Worm (Caenorhabditis elegans) whole organism, L2 larva: ENCODE data around the gene C50H11.8.

Source experiments
- F13H6.1 ChIP-seq: sonication (generic microtip); optimal IDR thresholded peaks from 2 replicates; lab custom pipeline; 2016; ENCODE audit warnings: missing genetic modification characterization, missing compliant biosample characterization
- R02D3.7 ChIP-seq: fragments of 150-350 bp; optimal IDR thresholded peaks from 2 replicates; lab custom pipeline; 2014; ENCODE audit warnings: missing biosample characterization, missing genetic modification characterization
- Y55F3AM.14 ChIP-seq: fragments of 200-800 bp; sonication (Bioruptor generic); optimal IDR thresholded peaks from 2 replicates; lab custom pipeline; 2018; ENCODE audit warnings: mild to moderate bottlenecking, missing genetic modification characterization, missing compliant biosample characterization
- ZK546.5 ChIP-seq: sonication (generic microtip); optimal IDR thresholded peaks from 2 replicates; lab custom pipeline; 2017; ENCODE audit warnings: missing biosample characterization, missing genetic modification characterization
- aly-2 ChIP-seq: fragments of 150-350 bp; optimal IDR thresholded peaks from 2 replicates; lab custom pipeline; 2014; ENCODE audit warnings: missing biosample characterization, missing genetic modification characterization
- ama-1 ChIP-seq: fragments of 150-350 bp; optimal IDR thresholded peaks from 2 replicates; lab custom pipeline; 2018; ENCODE audit warnings: inconsistent platforms
- ceh-16 ChIP-seq: fragments of 150-350 bp; optimal IDR thresholded peaks from 2 replicates; lab custom pipeline; 2014; ENCODE audit warnings: missing biosample characterization, missing genetic modification characterization
- ceh-82 ChIP-seq: fragments of 150-350 bp; optimal IDR thresholded peaks from 2 replicates; lab custom pipeline; 2014; ENCODE audit warnings: missing biosample characterization, missing genetic modification characterization
- crh-2 ChIP-seq: sonication (generic microtip); optimal IDR thresholded peaks from 2 replicates; lab custom pipeline; 2017; ENCODE audit warnings: missing biosample characterization, missing genetic modification characterization
- egl-27 ChIP-seq: sonication (generic microtip); optimal IDR thresholded peaks from 3 replicates; lab custom pipeline; 2017; ENCODE audit warnings: missing biosample characterization, missing genetic modification reagents, missing genetic modification characterization
- elt-1 ChIP-seq: fragments of 150-350 bp; optimal IDR thresholded peaks from 2 replicates; lab custom pipeline; 2014; ENCODE audit warnings: missing biosample characterization, missing genetic modification characterization
- fos-1 ChIP-seq: fragments of 150-350 bp; optimal IDR thresholded peaks from 2 replicates; lab custom pipeline; 2014; ENCODE audit warnings: missing biosample characterization, missing genetic modification characterization
- lin-11 ChIP-seq: fragments of 150-350 bp; sonication (generic microtip); optimal IDR thresholded peaks from 2 replicates; lab custom pipeline; 2014; ENCODE audit warnings: missing biosample characterization, missing genetic modification characterization, inconsistent platforms, mixed read lengths
- lin-13 ChIP-seq: fragments of 150-350 bp; optimal IDR thresholded peaks from 2 replicates; lab custom pipeline; 2014; ENCODE audit warnings: missing biosample characterization, missing genetic modification reagents, missing genetic modification characterization
- lin-39 ChIP-seq: fragments of 150-350 bp; optimal IDR thresholded peaks from 2 replicates; lab custom pipeline; 2014; ENCODE audit warnings: missing biosample characterization, missing genetic modification reagents, missing genetic modification characterization
- lsy-2 ChIP-seq, 2 experiments: fragments of 150-350 bp in 1 of 2; sonication (generic microtip) in 1 of 2; optimal IDR thresholded peaks; 2 replicates each; lab custom pipeline; 2014 to 2017; ENCODE audit warnings: missing biosample characterization in 2 of 2, missing genetic modification characterization in 2 of 2
- mab-5 ChIP-seq: fragments of 150-350 bp; optimal IDR thresholded peaks from 2 replicates; lab custom pipeline; 2014; ENCODE audit warnings: missing biosample characterization, missing genetic modification characterization
- mbf-1 ChIP-seq: sonication (generic microtip); optimal IDR thresholded peaks from 2 replicates; lab custom pipeline; 2017; ENCODE audit warnings: missing biosample characterization, missing genetic modification characterization
- mdl-1 ChIP-seq, 2 experiments: fragments of 150-350 bp in 1 of 2; sonication (generic microtip) in 1 of 2; optimal IDR thresholded peaks; 2 replicates each; lab custom pipeline; 2017; ENCODE audit warnings: missing biosample characterization in 2 of 2, missing genetic modification characterization in 2 of 2
- nhr-10 ChIP-seq: sonication (generic microtip); optimal IDR thresholded peaks from 2 replicates; lab custom pipeline; 2017; ENCODE audit warnings: missing biosample characterization, missing genetic modification characterization
- nhr-11 ChIP-seq: fragments of 150-350 bp; optimal IDR thresholded peaks from 2 replicates; lab custom pipeline; 2014; ENCODE audit warnings: missing biosample characterization, missing genetic modification characterization
- nhr-12 ChIP-seq: fragments of 150-350 bp; optimal IDR thresholded peaks from 2 replicates; lab custom pipeline; 2014; ENCODE audit warnings: missing biosample characterization, missing genetic modification characterization
- nhr-21 ChIP-seq: fragments of 150-350 bp; optimal IDR thresholded peaks from 2 replicates; lab custom pipeline; 2014; ENCODE audit warnings: missing biosample characterization, missing genetic modification characterization
- nhr-23 ChIP-seq: fragments of 150-350 bp; optimal IDR thresholded peaks from 2 replicates; lab custom pipeline; 2014; ENCODE audit warnings: missing biosample characterization, missing genetic modification reagents, missing genetic modification characterization
- nhr-237 ChIP-seq: fragments of 150-350 bp; optimal IDR thresholded peaks from 2 replicates; lab custom pipeline; 2014; ENCODE audit warnings: missing biosample characterization, missing genetic modification characterization
- nhr-25 ChIP-seq: fragments of 150-350 bp; sonication (generic microtip); optimal IDR thresholded peaks from 3 replicates; lab custom pipeline; 2014; ENCODE audit warnings: missing biosample characterization, missing genetic modification characterization
- nhr-6 ChIP-seq: fragments of 150-350 bp; optimal IDR thresholded peaks from 2 replicates; lab custom pipeline; 2014; ENCODE audit warnings: missing biosample characterization, missing genetic modification characterization
- nhr-77 ChIP-seq: fragments of 150-350 bp; optimal IDR thresholded peaks from 2 replicates; lab custom pipeline; 2014; ENCODE audit warnings: missing biosample characterization, missing genetic modification characterization
- peb-1 ChIP-seq: fragments of 150-350 bp; optimal IDR thresholded peaks from 2 replicates; lab custom pipeline; 2014; ENCODE audit warnings: missing biosample characterization, missing genetic modification characterization
- sem-4 ChIP-seq: fragments of 150-350 bp; optimal IDR thresholded peaks from 2 replicates; lab custom pipeline; 2014; ENCODE audit warnings: missing biosample characterization, missing genetic modification reagents, missing genetic modification characterization
- skn-1 ChIP-seq: sonication (generic microtip); optimal IDR thresholded peaks from 2 replicates; lab custom pipeline; 2017; ENCODE audit warnings: missing biosample characterization, missing genetic modification characterization
- sma-3 ChIP-seq: sonication (generic microtip); optimal IDR thresholded peaks from 2 replicates; lab custom pipeline; 2016; ENCODE audit warnings: missing genetic modification reagents, missing genetic modification characterization, missing compliant biosample characterization
- sma-9 ChIP-seq, 2 experiments: fragments of 150-350 bp in 1 of 2; sonication (generic microtip) in 1 of 2; optimal IDR thresholded peaks; 2 replicates each; lab custom pipeline; 2014 to 2016; ENCODE audit warnings: missing genetic modification characterization in 2 of 2, mild to moderate bottlenecking in 1 of 2, missing biosample characterization in 1 of 2, missing compliant biosample characterization in 1 of 2, missing genetic modification reagents in 1 of 2, moderate library complexity in 1 of 2
- snpc-4 ChIP-seq: fragments of 150-350 bp; optimal IDR thresholded peaks from 2 replicates; lab custom pipeline; 2014; ENCODE audit warnings: missing biosample characterization, missing genetic modification characterization
- unc-39 ChIP-seq: fragments of 150-350 bp; optimal IDR thresholded peaks from 2 replicates; lab custom pipeline; 2014; ENCODE audit warnings: missing biosample characterization, missing genetic modification characterization
- unc-55 ChIP-seq: fragments of 150-350 bp; sonication (generic microtip); optimal IDR thresholded peaks from 3 replicates; lab custom pipeline; 2014; ENCODE audit warnings: missing biosample characterization, missing genetic modification reagents, missing genetic modification characterization
- unc-62 ChIP-seq: fragments of 150-350 bp; optimal IDR thresholded peaks from 2 replicates; lab custom pipeline; 2014; ENCODE audit warnings: missing biosample characterization, missing genetic modification reagents, missing genetic modification characterization
- zag-1 ChIP-seq: fragments of 150-350 bp; optimal IDR thresholded peaks from 2 replicates; lab custom pipeline; 2014; ENCODE audit warnings: missing biosample characterization, missing genetic modification characterization
- ztf-11 ChIP-seq: sonication (generic microtip); optimal IDR thresholded peaks from 2 replicates; lab custom pipeline; 2017; ENCODE audit warnings: missing biosample characterization, missing genetic modification characterization
- ztf-4 ChIP-seq: fragments of 150-350 bp; optimal IDR thresholded peaks from 2 replicates; lab custom pipeline; 2014; ENCODE audit warnings: missing biosample characterization, missing genetic modification characterization

Gene C50H11.8

DNA sequence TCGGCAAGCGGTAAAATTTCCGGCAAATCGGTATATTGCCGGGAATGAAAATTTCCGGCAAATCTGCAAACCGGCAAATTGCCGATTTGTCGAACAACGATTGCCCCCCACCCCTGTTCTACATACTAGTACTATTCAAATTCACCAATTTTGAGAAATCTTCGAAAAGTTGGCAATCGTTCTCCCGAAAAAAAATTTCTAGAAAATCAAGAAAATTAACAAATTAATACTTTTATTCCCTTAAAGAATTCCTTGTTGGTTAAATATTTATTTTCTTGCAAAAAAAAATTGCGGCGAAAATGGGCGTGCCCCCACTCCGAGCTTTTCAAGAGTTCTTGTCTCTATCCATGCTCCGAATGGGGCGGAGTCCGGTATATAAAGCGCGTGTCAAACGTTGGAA lies at the start of gene C50H11.8:
Gene C50H11.8 (plus strand): TSS at position 301 of the 400 bp plus-strand sequence.
- TF ChIP-seq sem-4 (tag; lab: Kevin White, UChicago) (no peak), snpc-4 (tag; lab: Kevin White, UChicago) (no peak), F13H6.1 (tag; lab: Kevin White, UChicago) (no peak), mab-5 (tag; lab: Kevin White, UChicago) (no peak), nhr-77 (tag; lab: Kevin White, UChicago) (no peak), nhr-11 (tag; lab: Kevin White, UChicago) (no peak), unc-39 (tag; lab: Kevin White, UChicago) (no peak), nhr-21 (tag; lab: Kevin White, UChicago) (no peak), skn-1 (tag; lab: Kevin White, UChicago) (no peak), elt-1 (tag; lab: Kevin White, UChicago) (no peak), fos-1 (tag; lab: Kevin White, UChicago) (no peak), lin-13 (GFP tag; lab: Kevin White, UChicago) (no peak)
- TF ChIP-seq, all 48 proteins: peak for 0

DNA sequence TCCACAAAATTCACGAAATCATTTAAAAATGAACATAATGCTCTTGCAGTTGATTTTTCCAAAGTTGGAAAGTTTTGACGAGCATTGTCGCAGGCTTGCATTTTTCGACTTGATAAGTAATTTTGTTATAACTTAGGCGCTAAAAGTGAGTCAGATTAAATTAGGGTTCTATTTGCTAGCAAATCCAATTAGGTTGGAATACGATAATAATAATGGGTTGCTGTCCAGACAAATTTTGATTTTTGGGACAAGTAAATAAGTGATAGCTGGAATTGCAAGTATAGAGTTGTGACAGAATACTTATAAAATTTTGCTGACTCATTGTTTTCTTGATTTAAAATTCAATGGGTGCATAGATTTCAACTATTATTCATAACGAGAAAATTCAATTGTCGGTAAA lies 48.4 kb upstream of the C50H11.8 start, which contains the start of gene srw-112:
Gene srw-112 (minus strand): TSS at position 101 of the 400 bp plus-strand sequence.
- TF ChIP-seq nhr-21 (tag; lab: Kevin White, UChicago): no peak
- no peak for TF ChIP-seq zag-1 (tag; lab: Kevin White, UChicago)
- no peak for TF ChIP-seq crh-2 (tag; lab: Kevin White, UChicago)
- no peak for TF ChIP-seq unc-55 (GFP tag; lab: Kevin White, UChicago)
- no peak for TF ChIP-seq ama-1
- TF ChIP-seq nhr-23 (tag; lab: Kevin White, UChicago): no peak
- TF ChIP-seq unc-62 (GFP tag; lab: Kevin White, UChicago): no peak
- TF ChIP-seq sma-9 (GFP tag; optimal IDR thresholded peaks at IDR 0.05; lab: Kevin White, UChicago): no peak
- TF ChIP-seq sma-9 (tag; optimal IDR thresholded peaks at IDR 0.05; lab: Kevin White, UChicago): no peak
- TF ChIP-seq nhr-77 (tag; lab: Kevin White, UChicago): no peak
- no peak for TF ChIP-seq skn-1 (tag; lab: Kevin White, UChicago)
- no peak for TF ChIP-seq snpc-4 (tag; lab: Kevin White, UChicago)
- TF ChIP-seq nhr-12 (tag; lab: Kevin White, UChicago): no peak
- TF ChIP-seq ZK546.5 (tag; lab: Kevin White, UChicago): no peak
- TF ChIP-seq lin-13 (GFP tag; lab: Kevin White, UChicago): no peak
- no peak for TF ChIP-seq fos-1 (tag; lab: Kevin White, UChicago)
- no peak for TF ChIP-seq lin-39
- no peak for TF ChIP-seq peb-1 (tag; lab: Kevin White, UChicago)
- no peak for TF ChIP-seq mdl-1 (tag; optimal IDR thresholded peaks at IDR 0.05; lab: Kevin White, UChicago)

DNA sequence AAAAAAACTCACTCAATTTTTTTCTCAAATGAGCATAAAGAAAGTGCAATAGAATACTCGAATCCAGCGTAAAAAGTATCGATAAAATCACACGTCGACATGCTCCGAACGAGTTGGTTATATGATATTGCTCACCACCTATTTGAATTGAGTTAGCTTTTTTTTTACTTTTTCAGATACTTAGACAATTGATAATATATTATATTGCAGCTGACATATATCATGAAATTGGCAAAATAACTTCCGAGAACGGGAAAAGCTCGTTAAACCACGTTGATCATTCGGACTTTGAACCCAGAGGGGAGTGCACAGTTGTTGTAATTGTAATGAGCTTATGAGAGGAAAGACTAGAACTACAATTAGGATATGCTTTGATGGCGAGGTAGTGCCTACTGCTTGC lies 43.9 kb upstream of the C50H11.8 start, which contains the start of gene srw-136:
Gene srw-136 (minus strand): TSS at position 101 of the 400 bp plus-strand sequence.
- TF ChIP-seq nhr-23 (tag; lab: Kevin White, UChicago): no peak
- TF ChIP-seq lsy-2 (tag; optimal IDR thresholded peaks at IDR 0.05; lab: Kevin White, UChicago): no peak
- no peak for TF ChIP-seq ztf-4 (tag; lab: Kevin White, UChicago)
- TF ChIP-seq nhr-25 (tag; lab: Kevin White, UChicago): no peak
- TF ChIP-seq, all 48 proteins: peak for 0

DNA sequence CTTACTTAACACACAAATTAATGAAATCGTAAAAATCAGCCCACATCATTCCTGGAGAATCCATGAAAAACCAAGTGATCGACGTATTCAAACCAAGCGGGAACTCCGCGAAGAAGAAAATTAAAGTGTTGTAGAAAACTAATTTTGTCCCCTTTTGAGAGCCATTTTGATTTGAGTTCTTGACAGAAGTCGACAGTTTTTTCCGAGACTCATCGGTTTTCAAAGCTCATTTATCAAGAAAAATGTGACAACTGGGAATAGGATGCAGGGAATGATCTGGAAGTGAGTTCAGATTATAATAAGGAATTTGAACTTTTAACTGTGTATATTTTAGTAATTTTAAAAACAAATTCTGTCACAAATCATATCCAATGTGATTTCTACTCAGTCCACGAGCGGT lies 43.0 kb upstream of the C50H11.8 start, which contains the start of gene srw-135:
Gene srw-135 (minus strand): TSS at position 101 of the 400 bp plus-strand sequence.
- no peak for TF ChIP-seq ztf-11 (tag; lab: Kevin White, UChicago)
- no peak for TF ChIP-seq mbf-1 (tag; lab: Kevin White, UChicago)
- TF ChIP-seq lin-13 (GFP tag; lab: Kevin White, UChicago): no peak
- TF ChIP-seq Y55F3AM.14 (GFP tag; lab: Kevin White, UChicago): no peak
- no peak for TF ChIP-seq nhr-6 (tag; lab: Kevin White, UChicago)
- TF ChIP-seq egl-27 (tag; lab: Kevin White, UChicago): no peak
- TF ChIP-seq nhr-237: no peak
- TF ChIP-seq sma-3 (GFP tag; lab: Kevin White, UChicago): no peak
- no peak for TF ChIP-seq aly-2 (tag; lab: Kevin White, UChicago)
- TF ChIP-seq mdl-1 (tag; optimal IDR thresholded peaks at IDR 0.05; lab: Kevin White, UChicago): no peak
- no peak for TF ChIP-seq R02D3.7 (tag; lab: Kevin White, UChicago)
- no peak for TF ChIP-seq nhr-21 (tag; lab: Kevin White, UChicago)
- no peak for TF ChIP-seq F13H6.1 (tag; lab: Kevin White, UChicago)
- no peak for TF ChIP-seq nhr-25 (tag; lab: Kevin White, UChicago)
- no peak for TF ChIP-seq zag-1 (tag; lab: Kevin White, UChicago)
- no peak for TF ChIP-seq ceh-82 (tag; lab: Kevin White, UChicago)
- TF ChIP-seq lin-11 (tag; lab: Kevin White, UChicago): no peak
- no peak for TF ChIP-seq unc-55 (GFP tag; lab: Kevin White, UChicago)
- TF ChIP-seq nhr-10 (tag; lab: Kevin White, UChicago): no peak
- no peak for TF ChIP-seq ceh-16
